Fruit fly (Drosophila melanogaster): Measurements from ENCODE around the gene Dysb.

The Dysb gene

DNA sequence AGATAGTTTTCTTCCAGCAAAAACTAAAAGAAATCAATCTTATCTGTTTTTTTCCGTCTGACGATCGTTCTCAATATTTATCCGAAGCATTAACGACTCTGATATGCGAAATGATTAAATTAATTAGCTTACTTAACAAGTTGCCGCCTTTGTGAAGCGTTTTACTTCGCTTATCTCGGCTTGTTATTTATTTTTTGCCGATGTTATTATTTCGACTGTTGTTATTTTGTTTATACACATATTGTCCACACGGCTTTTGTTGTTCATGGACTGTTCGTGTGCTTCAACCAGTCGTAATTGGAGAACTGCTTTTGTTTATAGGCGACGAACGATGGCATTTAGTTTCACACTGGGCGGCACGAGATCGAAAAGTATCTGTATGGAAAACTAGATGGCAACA, 34.3 kb upstream of the Dysb start (continued):
- no peak for TF ChIP-seq CG17612 (GFP tag; IDR thresholded peaks at IDR 0.05)
- peak; percentile 45; the same call in 1 of the 3 replicates for TF ChIP-seq so (GFP tag; IDR thresholded peaks at IDR 0.05)
- TF ChIP-seq jumu (GFP tag; optimal IDR thresholded peaks at IDR 0.05): no peak
- TF ChIP-seq CG10147 (GFP tag; optimal IDR thresholded peaks at IDR 0.05): peak; percentile 20
- TF ChIP-seq CG34224 (GFP tag; IDR thresholded peaks at IDR 0.05; ENCODE audit: partially characterized antibody): no peak
- TF ChIP-seq rib (GFP tag; IDR thresholded peaks at IDR 0.05): no peak
- TF ChIP-seq CG4404 (GFP tag; IDR thresholded peaks at IDR 0.05): no peak
- TF ChIP-seq CG8290 (GFP tag; optimal IDR thresholded peaks at IDR 0.05): no peak
- peak in 1 of 2 experiments; percentile 34 for TF ChIP-seq CG8290 (tag; optimal IDR thresholded peaks at IDR 0.05)
- TF ChIP-seq Sox102F (GFP tag; optimal IDR thresholded peaks at IDR 0.05): no peak
- TF ChIP-seq BtbVII (GFP tag; optimal IDR thresholded peaks at IDR 0.05): peak; percentile 41
- TF ChIP-seq CG1647 (GFP tag; optimal IDR thresholded peaks at IDR 0.05): no peak
- no peak for TF ChIP-seq CG14441 (GFP tag; IDR thresholded peaks at IDR 0.05)
- no peak for TF ChIP-seq emc (GFP tag; optimal IDR thresholded peaks at IDR 0.05)
- TF ChIP-seq gce (GFP tag; IDR thresholded peaks at IDR 0.05): no peak
- no peak for TF ChIP-seq BEAF-32 (GFP tag; optimal IDR thresholded peaks at IDR 0.05)
- no peak for TF ChIP-seq CG14710 (tag; optimal IDR thresholded peaks at IDR 0.05)
- TF ChIP-seq nmo (GFP tag; optimal IDR thresholded peaks at IDR 0.05): no peak
- no peak for TF ChIP-seq CG18764 (GFP tag; optimal IDR thresholded peaks at IDR 0.05)
- TF ChIP-seq gt (GFP tag; IDR thresholded peaks at IDR 0.05): no peak
- no peak for TF ChIP-seq zen (tag; optimal IDR thresholded peaks at IDR 0.05)
- TF ChIP-seq CG17361 (GFP tag; IDR thresholded peaks at IDR 0.05): no peak
- no peak for TF ChIP-seq CG15601 (tag; optimal IDR thresholded peaks at IDR 0.05)
- TF ChIP-seq CG13775 (GFP tag; optimal IDR thresholded peaks at IDR 0.05): no peak
- TF ChIP-seq cas (GFP tag; IDR thresholded peaks at IDR 0.05): no peak
- no peak for TF ChIP-seq CkIIα-i1 (GFP tag; IDR thresholded peaks at IDR 0.05)
- peak; percentile 12 for TF ChIP-seq lbe (GFP tag; optimal IDR thresholded peaks at IDR 0.05)
- no peak for TF ChIP-seq fu2 (GFP tag; optimal IDR thresholded peaks at IDR 0.05)
- no peak for TF ChIP-seq D19B (GFP tag; optimal IDR thresholded peaks at IDR 0.05)
- TF ChIP-seq CG16863 (GFP tag; optimal IDR thresholded peaks at IDR 0.05): no peak
- TF ChIP-seq schlank (tag; optimal IDR thresholded peaks at IDR 0.05): peak; percentile 2
- no peak for TF ChIP-seq CG30020 (tag; optimal IDR thresholded peaks at IDR 0.05)
- no peak for TF ChIP-seq CG11696 (GFP tag; IDR thresholded peaks at IDR 0.05)
- no peak for TF ChIP-seq pzg (GFP tag; optimal IDR thresholded peaks at IDR 0.05)
- no peak for TF ChIP-seq stc (GFP tag; IDR thresholded peaks at IDR 0.05)
- TF ChIP-seq seq (GFP tag; IDR thresholded peaks at IDR 0.05): no peak
- no peak for TF ChIP-seq B-H1 (GFP tag; IDR thresholded peaks at IDR 0.05)
- TF ChIP-seq sens-2 (GFP tag; IDR thresholded peaks at IDR 0.05): no peak
- no peak for TF ChIP-seq otp (GFP tag; IDR thresholded peaks at IDR 0.05)
- no peak for TF ChIP-seq CG43689 (GFP tag; IDR thresholded peaks at IDR 0.05)
- TF ChIP-seq CG7745 (tag; optimal IDR thresholded peaks at IDR 0.05): no peak
- no peak for TF ChIP-seq CG4282 (GFP tag; optimal IDR thresholded peaks at IDR 0.05)
- TF ChIP-seq nom (GFP tag; optimal IDR thresholded peaks at IDR 0.05): no peak
- TF ChIP-seq pum (GFP tag; optimal IDR thresholded peaks at IDR 0.05): no peak
- TF ChIP-seq btn (GFP tag; optimal IDR thresholded peaks at IDR 0.05): no peak
- no peak for TF ChIP-seq CG11093 (GFP tag; IDR thresholded peaks at IDR 0.05)
- TF ChIP-seq CG10462 (GFP tag; optimal IDR thresholded peaks at IDR 0.05): no peak
- TF ChIP-seq ham (GFP tag; IDR thresholded peaks at IDR 0.05): no peak
- peak; percentile 33 for TF ChIP-seq HHEX (GFP tag; optimal IDR thresholded peaks at IDR 0.05)
- TF ChIP-seq bsh (GFP tag; optimal IDR thresholded peaks at IDR 0.05): no peak
- no peak for TF ChIP-seq ap (GFP tag; IDR thresholded peaks at IDR 0.05)
- no peak for TF ChIP-seq slp2 (GFP tag; optimal IDR thresholded peaks at IDR 0.05)
- TF ChIP-seq ind (GFP tag; optimal IDR thresholded peaks at IDR 0.05): no peak
